5 fruit fly cellular contexts compared by ENCODE assay signal in genomic region chr3L:21509488-21510122, dm6.
A peak's percentile ranks its signal among the peaks of the same experiment; 100 is the strongest.
TF ChIP-seq lines count a peak whose summit lies in the region.

No protein-coding gene starts in this region.

- TF ChIP-seq CTCF in whole organism, embryonic (GFP tag; optimal IDR thresholded peaks at IDR 0.05; lab: Kevin White, UChicago) = no peak

TF ChIP-seq in whole organism, adult, 20 proteins besides CTCF, POLR2A, EP300 and RAD21:
- no peak for TF ChIP-seq bab1 (GFP tag; optimal IDR thresholded peaks at IDR 0.05; lab: Kevin White, UChicago)
- no peak for TF ChIP-seq cic (GFP tag; optimal IDR thresholded peaks at IDR 0.05; lab: Kevin White, UChicago)
- no peak for TF ChIP-seq kay (GFP tag; lab: Kevin White, UChicago; ENCODE audit: borderline replicate concordance)
- TF ChIP-seq CG5204 (GFP tag; optimal IDR thresholded peaks at IDR 0.05; lab: Kevin White, UChicago) = no peak
- TF ChIP-seq pad (GFP tag; optimal IDR thresholded peaks at IDR 0.05; lab: Kevin White, UChicago) = no peak
- peak; percentile 51 for TF ChIP-seq CG11617 (GFP tag; optimal IDR thresholded peaks at IDR 0.05; lab: Kevin White, UChicago)

TF ChIP-seq in whole organism, embryonic, 481 proteins besides CTCF, POLR2A, EP300 and RAD21 (continues in another document):
- TF ChIP-seq CG12219 (GFP tag; optimal IDR thresholded peaks at IDR 0.05; lab: Kevin White, UChicago) = peak; percentile 38
- no peak for TF ChIP-seq Dek (tag; optimal IDR thresholded peaks at IDR 0.05; lab: Kevin White, UChicago)
- no peak for TF ChIP-seq prd (optimal IDR thresholded peaks at IDR 0.05; lab: Kevin White, UChicago)
- TF ChIP-seq prd (GFP tag; IDR thresholded peaks at IDR 0.05; lab: Robert Waterston, UW) = peak; percentile 53; the same call in 2 of the 3 replicates
- no peak for TF ChIP-seq CG10431 (GFP tag; optimal IDR thresholded peaks at IDR 0.05; lab: Kevin White, UChicago)
- TF ChIP-seq lilli (GFP tag; optimal IDR thresholded peaks at IDR 0.05; lab: Kevin White, UChicago) = peak; percentile 48
- TF ChIP-seq kah (GFP tag; optimal IDR thresholded peaks at IDR 0.05; lab: Kevin White, UChicago) = no peak
- peak; percentile 23 for TF ChIP-seq Camta (GFP tag; optimal IDR thresholded peaks at IDR 0.05; lab: Kevin White, UChicago)
- TF ChIP-seq chn (GFP tag; optimal IDR thresholded peaks at IDR 0.05; lab: Kevin White, UChicago) = peak; percentile 10
- no peak for TF ChIP-seq CG3726 (GFP tag; IDR thresholded peaks at IDR 0.05; lab: Robert Waterston, UW)
- TF ChIP-seq Dll (GFP tag; IDR thresholded peaks at IDR 0.05; lab: Robert Waterston, UW; ENCODE audit: partially characterized antibody) = 0 out of 4 replicates have a peak, but pooled peaks have one; percentile 18
- TF ChIP-seq cwo (GFP tag; optimal IDR thresholded peaks at IDR 0.05; lab: Kevin White, UChicago) = no peak
- peak; percentile 35 for TF ChIP-seq Hand (GFP tag; optimal IDR thresholded peaks at IDR 0.05; lab: Kevin White, UChicago)
- no peak for TF ChIP-seq CG7928 (GFP tag; optimal IDR thresholded peaks at IDR 0.05; lab: Kevin White, UChicago)
- no peak for TF ChIP-seq h (optimal IDR thresholded peaks at IDR 0.05; lab: Kevin White, UChicago)
- no peak for TF ChIP-seq ase (GFP tag; IDR thresholded peaks at IDR 0.05; lab: Robert Waterston, UW)
- TF ChIP-seq CG11085 (GFP tag; IDR thresholded peaks at IDR 0.05; lab: Robert Waterston, UW) = no peak
- no peak for TF ChIP-seq Lim3 (GFP tag; IDR thresholded peaks at IDR 0.05; lab: Robert Waterston, UW)
- TF ChIP-seq tio (GFP tag; optimal IDR thresholded peaks at IDR 0.05; lab: Kevin White, UChicago) = peak; percentile 33
- no peak for TF ChIP-seq CG2199 (GFP tag; IDR thresholded peaks at IDR 0.05; lab: Robert Waterston, UW)
- TF ChIP-seq CG12391 (tag; optimal IDR thresholded peaks at IDR 0.05; lab: Kevin White, UChicago) = peak; percentile 53
- no peak for TF ChIP-seq jigr1 (GFP tag; IDR thresholded peaks at IDR 0.05; lab: Robert Waterston, UW)

TF ChIP-seq in whole organism, prepupa, 60 proteins besides CTCF, POLR2A, EP300 and RAD21 (continues in another document):
- TF ChIP-seq fkh (GFP tag; optimal IDR thresholded peaks at IDR 0.05; lab: Kevin White, UChicago) = no peak
- no peak for TF ChIP-seq fd85E (GFP tag; optimal IDR thresholded peaks at IDR 0.05; lab: Kevin White, UChicago)
- peak; percentile 36 for TF ChIP-seq CG8319 (GFP tag; optimal IDR thresholded peaks at IDR 0.05; lab: Kevin White, UChicago)
- peak; percentile 78 for TF ChIP-seq Hr4 (GFP tag; optimal IDR thresholded peaks at IDR 0.05; lab: Kevin White, UChicago)
- peak; percentile 78 for TF ChIP-seq Eip75B (GFP tag; optimal IDR thresholded peaks at IDR 0.05; lab: Kevin White, UChicago)
- peak; percentile 80 for TF ChIP-seq CG32006 (GFP tag; optimal IDR thresholded peaks at IDR 0.05; lab: Kevin White, UChicago)
- TF ChIP-seq Hr39 (GFP tag; optimal IDR thresholded peaks at IDR 0.05; lab: Kevin White, UChicago) = peak; percentile 69
- TF ChIP-seq esn (GFP tag; optimal IDR thresholded peaks at IDR 0.05; lab: Kevin White, UChicago) = peak; percentile 73
- TF ChIP-seq Met (GFP tag; optimal IDR thresholded peaks at IDR 0.05; lab: Kevin White, UChicago) = peak; percentile 66
- TF ChIP-seq CG11762 (GFP tag; optimal IDR thresholded peaks at IDR 0.05; lab: Kevin White, UChicago; ENCODE audit: insufficient read depth) = peak; percentile 25
- peak; percentile 4 for TF ChIP-seq vri (GFP tag; optimal IDR thresholded peaks at IDR 0.05; lab: Kevin White, UChicago)
- TF ChIP-seq spab (GFP tag; optimal IDR thresholded peaks at IDR 0.05; lab: Kevin White, UChicago) = peak; percentile 13
- TF ChIP-seq CG11294 (GFP tag; IDR thresholded peaks at IDR 0.05; lab: Robert Waterston, UW) = no peak
- peak; percentile 17 for TF ChIP-seq fd59A (GFP tag; optimal IDR thresholded peaks at IDR 0.05; lab: Kevin White, UChicago)
- no peak for TF ChIP-seq CG1621 (tag; optimal IDR thresholded peaks at IDR 0.05; lab: Kevin White, UChicago)
- peak; percentile 53 for TF ChIP-seq CG34406 (GFP tag; optimal IDR thresholded peaks at IDR 0.05; lab: Kevin White, UChicago)
- peak; percentile 68; the same call in 1 of the 2 replicates for TF ChIP-seq CG15336 (GFP tag; IDR thresholded peaks at IDR 0.05; lab: Robert Waterston, UW)
- TF ChIP-seq topi (GFP tag; optimal IDR thresholded peaks at IDR 0.05; lab: Kevin White, UChicago) = peak; percentile 52
- TF ChIP-seq CG4318 (GFP tag; optimal IDR thresholded peaks at IDR 0.05; lab: Kevin White, UChicago) = peak; percentile 52
- TF ChIP-seq CG7368 (GFP tag; optimal IDR thresholded peaks at IDR 0.05; lab: Kevin White, UChicago) = peak; percentile 54
- peak; percentile 55 for TF ChIP-seq CG10631 (GFP tag; optimal IDR thresholded peaks at IDR 0.05; lab: Kevin White, UChicago)
- no peak; the same call in 2 of the 3 replicates for TF ChIP-seq eg (GFP tag; IDR thresholded peaks at IDR 0.05; lab: Robert Waterston, UW)

TF ChIP-seq in whole organism, pupa, 21 proteins besides CTCF, POLR2A, EP300 and RAD21:
- TF ChIP-seq CG12605 (GFP tag; IDR thresholded peaks at IDR 0.05; lab: Robert Waterston, UW) = 0 out of 2 replicates have a peak, but pooled peaks have one; percentile 21
- TF ChIP-seq CG9948 (tag; optimal IDR thresholded peaks at IDR 0.05; lab: Kevin White, UChicago) = peak; percentile 39
- peak; percentile 72 for TF ChIP-seq CG8301 (tag; optimal IDR thresholded peaks at IDR 0.05; lab: Kevin White, UChicago)
- TF ChIP-seq gl (tag; optimal IDR thresholded peaks at IDR 0.05; lab: Kevin White, UChicago) = no peak
- TF ChIP-seq CG15710 (tag; optimal IDR thresholded peaks at IDR 0.05; lab: Kevin White, UChicago) = peak; percentile 31
- no peak for TF ChIP-seq CG13204 (GFP tag; optimal IDR thresholded peaks at IDR 0.05; lab: Kevin White, UChicago)
- TF ChIP-seq CG8159 (tag; optimal IDR thresholded peaks at IDR 0.05; lab: Kevin White, UChicago) = peak; percentile 55
- TF ChIP-seq CG17806 (tag; optimal IDR thresholded peaks at IDR 0.05; lab: Kevin White, UChicago) = peak; percentile 45
- no peak for TF ChIP-seq D1 (tag; optimal IDR thresholded peaks at IDR 0.05; lab: Kevin White, UChicago)
- peak; percentile 71 for TF ChIP-seq CG4496 (GFP tag; IDR thresholded peaks at IDR 0.05; lab: Robert Waterston, UW)
- TF ChIP-seq Ets98B (GFP tag; IDR thresholded peaks at IDR 0.05; lab: Robert Waterston, UW) = 0 out of 2 replicates have a peak, but pooled peaks have one; percentile 25
- TF ChIP-seq CG32121 (GFP tag; IDR thresholded peaks at IDR 0.05; lab: Robert Waterston, UW) = peak; percentile 46; the same call in 1 of the 2 replicates
- TF ChIP-seq Pif1A (GFP tag; optimal IDR thresholded peaks at IDR 0.05; lab: Kevin White, UChicago) = peak; percentile 74
- no peak for TF ChIP-seq EcR (GFP tag; optimal IDR thresholded peaks at IDR 0.05; lab: Kevin White, UChicago)
- TF ChIP-seq Snoo (tag; optimal IDR thresholded peaks at IDR 0.05; lab: Kevin White, UChicago) = peak; percentile 44
- TF ChIP-seq rn (GFP tag; IDR thresholded peaks at IDR 0.05; lab: Robert Waterston, UW) = no peak
- peak; percentile 25 for TF ChIP-seq CG34367 (tag; optimal IDR thresholded peaks at IDR 0.05; lab: Kevin White, UChicago)
- TF ChIP-seq CG10348 (GFP tag; IDR thresholded peaks at IDR 0.05; lab: Robert Waterston, UW) = no peak
- TF ChIP-seq fd96Ca (GFP tag; IDR thresholded peaks at IDR 0.05; lab: Robert Waterston, UW) = no peak
- peak; percentile 73 for TF ChIP-seq CG14655 (GFP tag; optimal IDR thresholded peaks at IDR 0.05; lab: Kevin White, UChicago)
- TF ChIP-seq Pif1B (GFP tag; optimal IDR thresholded peaks at IDR 0.05; lab: Kevin White, UChicago) = peak; percentile 37

TF ChIP-seq in whole organism, wandering third instar larva, 38 proteins besides CTCF, POLR2A, EP300 and RAD21 (continues in another document):
- no peak for TF ChIP-seq Mio (GFP tag; optimal IDR thresholded peaks at IDR 0.05; lab: Kevin White, UChicago)
- no peak for TF ChIP-seq jim (GFP tag; optimal IDR thresholded peaks at IDR 0.05; lab: Kevin White, UChicago)
- TF ChIP-seq woc (GFP tag; optimal IDR thresholded peaks at IDR 0.05; lab: Kevin White, UChicago) = peak; percentile 18
- TF ChIP-seq dl (GFP tag; optimal IDR thresholded peaks at IDR 0.05; lab: Kevin White, UChicago; ENCODE audit: insufficient read depth in 1 of 2, partially characterized antibody in 2 of 2) = peak in 1 of 2 experiments; percentile 64
- no peak for TF ChIP-seq Hr78 (GFP tag; optimal IDR thresholded peaks at IDR 0.05; lab: Kevin White, UChicago)
- no peak for TF ChIP-seq Hr83 (GFP tag; optimal IDR thresholded peaks at IDR 0.05; lab: Kevin White, UChicago; ENCODE audit: poor library complexity, severe bottlenecking)
- TF ChIP-seq GATAd (GFP tag; optimal IDR thresholded peaks at IDR 0.05; lab: Kevin White, UChicago) = no peak
- no peak for TF ChIP-seq Vsx2 (GFP tag; optimal IDR thresholded peaks at IDR 0.05; lab: Kevin White, UChicago; ENCODE audit: partially characterized antibody)
- TF ChIP-seq N (GFP tag; optimal IDR thresholded peaks at IDR 0.05; lab: Kevin White, UChicago) = no peak
- TF ChIP-seq fru (GFP tag; optimal IDR thresholded peaks at IDR 0.05; lab: Kevin White, UChicago) = peak; percentile 19
- peak; percentile 39 for TF ChIP-seq rgr (GFP tag; optimal IDR thresholded peaks at IDR 0.05; lab: Kevin White, UChicago)
- TF ChIP-seq h (GFP tag; optimal IDR thresholded peaks at IDR 0.05; lab: Kevin White, UChicago) = peak; percentile 52
- peak; percentile 6 for TF ChIP-seq HLH106 (tag; optimal IDR thresholded peaks at IDR 0.05; lab: Kevin White, UChicago)
- peak; percentile 37 for TF ChIP-seq brk (GFP tag; optimal IDR thresholded peaks at IDR 0.05; lab: Kevin White, UChicago)
- TF ChIP-seq CG9705 (GFP tag; optimal IDR thresholded peaks at IDR 0.05; lab: Kevin White, UChicago) = no peak
- peak in 1 of 2 experiments; percentile 47 for TF ChIP-seq foxo (GFP tag; optimal IDR thresholded peaks at IDR 0.05; lab: Kevin White, UChicago)
- no peak for TF ChIP-seq Dfd (GFP tag; optimal IDR thresholded peaks at IDR 0.05; lab: Kevin White, UChicago)
- no peak for TF ChIP-seq OdsH (GFP tag; optimal IDR thresholded peaks at IDR 0.05; lab: Kevin White, UChicago)
- TF ChIP-seq br (GFP tag; optimal IDR thresholded peaks at IDR 0.05; lab: Kevin White, UChicago) = no peak
- TF ChIP-seq Abd-B (GFP tag; optimal IDR thresholded peaks at IDR 0.05; lab: Kevin White, UChicago) = no peak
- TF ChIP-seq Dif (GFP tag; optimal IDR thresholded peaks at IDR 0.05; lab: Kevin White, UChicago; ENCODE audit: partially characterized antibody) = peak; percentile 41
- TF ChIP-seq Hnf4 (GFP tag; optimal IDR thresholded peaks at IDR 0.05; lab: Kevin White, UChicago) = peak; percentile 24
- TF ChIP-seq Jra (GFP tag; optimal IDR thresholded peaks at IDR 0.05; lab: Kevin White, UChicago) = no peak
- TF ChIP-seq dmrt93B (GFP tag; optimal IDR thresholded peaks at IDR 0.05; lab: Kevin White, UChicago) = no peak
- peak; percentile 33 for TF ChIP-seq ey (GFP tag; optimal IDR thresholded peaks at IDR 0.05; lab: Kevin White, UChicago)
- no peak for TF ChIP-seq pan (optimal IDR thresholded peaks at IDR 0.05; lab: Kevin White, UChicago)
- no peak for TF ChIP-seq lola (GFP tag; optimal IDR thresholded peaks at IDR 0.05; lab: Kevin White, UChicago)
